Fruit fly (Drosophila melanogaster) whole organism, pupa: ENCODE results near the gene CG42340.
"Not testable (repeated sequence)": the region's sequence is repeated elsewhere in the genome, so short reads cannot be mapped to it uniquely, and the experiment has no call there.

Experiments used
- CG10348 ChIP-seq: fragments of 200-800 bp; sonication (Bioruptor generic); IDR thresholded peaks from 2 replicates; pipeline ENCODE4 v1.3.6; 2022; ENCODE audit warnings: missing biosample characterization, missing genetic modification characterization
- CG12605 ChIP-seq: fragments of 200-800 bp; sonication (Bioruptor generic); IDR thresholded peaks from 2 replicates; pipeline ENCODE4 v1.3.6; 2022; ENCODE audit warnings: missing biosample characterization, missing genetic modification characterization
- CG13204 ChIP-seq: fragments of 200-800 bp; sonication (Bioruptor generic); optimal IDR thresholded peaks from 2 replicates; lab custom pipeline; 2018; ENCODE audit warnings: missing biosample characterization, mild to moderate bottlenecking, missing genetic modification characterization, moderate library complexity
- CG14655 ChIP-seq: fragments of 200-800 bp; sonication (Bioruptor generic); optimal IDR thresholded peaks from 3 replicates; lab custom pipeline; 2017; ENCODE audit warnings: mild to moderate bottlenecking, missing biosample characterization, missing genetic modification reagents, missing genetic modification characterization
- CG15710 ChIP-seq: fragments of 200-800 bp; sonication (Bioruptor generic); optimal IDR thresholded peaks from 2 replicates; lab custom pipeline; 2018; ENCODE audit warnings: missing biosample characterization, mild to moderate bottlenecking, missing genetic modification characterization, moderate library complexity
- CG17806 ChIP-seq: fragments of 200-800 bp; sonication (Bioruptor generic); optimal IDR thresholded peaks from 2 replicates; lab custom pipeline; 2018; ENCODE audit warnings: missing biosample characterization, mild to moderate bottlenecking, missing genetic modification characterization, moderate library complexity
- CG32121 ChIP-seq: fragments of 200-800 bp; sonication (Bioruptor generic); IDR thresholded peaks from 2 replicates; pipeline ENCODE4 v1.3.6; 2022; ENCODE audit warnings: missing biosample characterization, missing genetic modification characterization
- CG34367 ChIP-seq: fragments of 200-800 bp; sonication (Bioruptor generic); optimal IDR thresholded peaks from 2 replicates; lab custom pipeline; 2018; ENCODE audit warnings: missing biosample characterization, mild to moderate bottlenecking, missing genetic modification characterization
- CG4496 ChIP-seq: fragments of 200-800 bp; sonication (Bioruptor generic); IDR thresholded peaks from 3 replicates; pipeline ENCODE4 v1.3.6; 2022; ENCODE audit warnings: missing biosample characterization, missing genetic modification characterization
- CG8159 ChIP-seq: fragments of 200-800 bp; sonication (Bioruptor generic); optimal IDR thresholded peaks from 3 replicates; lab custom pipeline; 2018; ENCODE audit warnings: missing biosample characterization, mild to moderate bottlenecking, missing genetic modification characterization, moderate library complexity
- CG8301 ChIP-seq: fragments of 200-800 bp; sonication (Bioruptor generic); optimal IDR thresholded peaks from 2 replicates; lab custom pipeline; 2018; ENCODE audit warnings: missing biosample characterization, mild to moderate bottlenecking, missing genetic modification characterization
- CG9948 ChIP-seq: fragments of 200-800 bp; sonication (Bioruptor generic); optimal IDR thresholded peaks from 2 replicates; lab custom pipeline; 2018; ENCODE audit warnings: missing biosample characterization, mild to moderate bottlenecking, missing genetic modification characterization, moderate library complexity
- D1 ChIP-seq: fragments of 200-800 bp; sonication (Bioruptor generic); optimal IDR thresholded peaks from 2 replicates; lab custom pipeline; 2018; ENCODE audit warnings: missing biosample characterization, mild to moderate bottlenecking, missing genetic modification characterization, moderate library complexity
- EcR ChIP-seq: fragments of 200-800 bp; sonication (Bioruptor generic); optimal IDR thresholded peaks from 3 replicates; lab custom pipeline; 2019; ENCODE audit warnings: missing biosample characterization, missing genetic modification characterization, mild to moderate bottlenecking, moderate library complexity, missing genetic modification reagents
- Ets98B ChIP-seq: fragments of 200-800 bp; sonication (Bioruptor generic); IDR thresholded peaks from 2 replicates; pipeline ENCODE4 v1.3.6; 2022; ENCODE audit warnings: missing biosample characterization, missing genetic modification characterization
- Pif1A ChIP-seq: fragments of 200-800 bp; sonication (Bioruptor generic); optimal IDR thresholded peaks from 3 replicates; lab custom pipeline; 2016; ENCODE audit warnings: missing biosample characterization, missing genetic modification characterization
- Pif1B ChIP-seq: fragments of 200-800 bp; sonication (Bioruptor generic); optimal IDR thresholded peaks from 3 replicates; lab custom pipeline; 2016; ENCODE audit warnings: missing biosample characterization, missing genetic modification characterization
- Snoo ChIP-seq: fragments of 200-800 bp; sonication (Bioruptor generic); optimal IDR thresholded peaks from 3 replicates; lab custom pipeline; 2017; ENCODE audit warnings: missing biosample characterization, mild to moderate bottlenecking, missing genetic modification characterization, inconsistent platforms
- fd96Ca ChIP-seq: fragments of 200-800 bp; sonication (Bioruptor generic); IDR thresholded peaks from 3 replicates; pipeline ENCODE4 v1.3.6; 2022; ENCODE audit warnings: missing biosample characterization, missing genetic modification characterization
- gl ChIP-seq: fragments of 200-800 bp; sonication (Bioruptor generic); optimal IDR thresholded peaks from 2 replicates; lab custom pipeline; 2018; ENCODE audit warnings: missing biosample characterization, mild to moderate bottlenecking, missing genetic modification characterization
- rn ChIP-seq: fragments of 200-800 bp; sonication (Bioruptor generic); IDR thresholded peaks from 2 replicates; pipeline ENCODE4 v1.3.6; 2022; ENCODE audit warnings: missing biosample characterization, missing genetic modification characterization

Gene CG42340

dm6 chrX:6528508-6528998 is 4.4 kb upstream of the CG42340 start, which contains the start of gene Agxt:
Gene Agxt, plus strand, starts transcription at chrX:6528948.
- TF ChIP-seq gl (tag; lab: Kevin White, UChicago): no peak
- TF ChIP-seq Snoo (tag; lab: Kevin White, UChicago): peak; percentile 2
- TF ChIP-seq CG9948 (tag; lab: Kevin White, UChicago): peak; percentile 42
- peak; percentile 41; the same call in 1 of the 2 replicates for TF ChIP-seq CG32121
- peak; percentile 65 for TF ChIP-seq CG8159 (tag; lab: Kevin White, UChicago)
- TF ChIP-seq CG17806 (tag; lab: Kevin White, UChicago): peak; percentile 51
- no peak for TF ChIP-seq CG14655
- TF ChIP-seq Pif1B (GFP tag; lab: Kevin White, UChicago): peak; percentile 46
- TF ChIP-seq Pif1A (GFP tag; lab: Kevin White, UChicago): no peak
- TF ChIP-seq fd96Ca (GFP tag; lab: Robert Waterston, UW): peak; percentile 37; the same call in 2 of the 3 replicates
- TF ChIP-seq D1: no peak
- TF ChIP-seq rn: no peak
- no peak for TF ChIP-seq CG10348
- peak; percentile 30; the same call in 1 of the 2 replicates for TF ChIP-seq Ets98B (GFP tag; lab: Robert Waterston, UW)
- no peak for TF ChIP-seq CG13204 (GFP tag; lab: Kevin White, UChicago)
- TF ChIP-seq CG8301 (tag; lab: Kevin White, UChicago): peak; percentile 38
- TF ChIP-seq CG34367 (tag; lab: Kevin White, UChicago): peak; percentile 53
- TF ChIP-seq CG15710 (tag; lab: Kevin White, UChicago): peak; percentile 54
- TF ChIP-seq CG4496 (GFP tag; lab: Robert Waterston, UW): peak; percentile 64; the same call in 2 of the 3 replicates
- TF ChIP-seq EcR (GFP tag; lab: Kevin White, UChicago): peak; percentile 11
- 0 out of 2 replicates have a peak, but pooled peaks have one; percentile 10 for TF ChIP-seq CG12605 (GFP tag; lab: Robert Waterston, UW)

- no peak for TF ChIP-seq CG10348
- no peak for TF ChIP-seq CG8301 (tag; lab: Kevin White, UChicago)
- no peak for TF ChIP-seq Ets98B (GFP tag; lab: Robert Waterston, UW)
Measured at dm6 chrX:6527680-6528079, 3.6 kb upstream of the CG42340 start, which contains the start of gene CG3342. Gene CG3342, minus strand, starts transcription at chrX:6527888.

- TF ChIP-seq CG32121 (no peak), CG17806 (tag; lab: Kevin White, UChicago) (no peak), fd96Ca (GFP tag; lab: Robert Waterston, UW) (no peak), Pif1A (GFP tag; lab: Kevin White, UChicago) (no peak), D1 (no peak)
Measured at dm6 chrX:6513193-6513592, 10.9 kb downstream of the CG42340 start.

- not testable (repeated sequence) for TF ChIP-seq CG17806 (tag; lab: Kevin White, UChicago); Pif1A (GFP tag; lab: Kevin White, UChicago); CG34367 (tag; lab: Kevin White, UChicago)
Measured at dm6 chrX:6478749-6479148, 45.4 kb downstream of the CG42340 start, which contains the start of gene CG33665. Gene CG33665, minus strand, starts transcription at chrX:6478849.

- TF ChIP-seq gl (tag; lab: Kevin White, UChicago); Snoo (tag; lab: Kevin White, UChicago); CG10348: not testable (repeated sequence)
Measured at dm6 chrX:6476867-6477266, 47.3 kb downstream of the CG42340 start, which contains the start of gene CG33666. Gene CG33666, minus strand, starts transcription at chrX:6476967.

dm6 chrX:6472278-6472677 is 51.8 kb downstream of the CG42340 start, which contains the start of gene CG33667:
Gene CG33667, minus strand, starts transcription at chrX:6472378.
- TF ChIP-seq Snoo (tag; lab: Kevin White, UChicago); CG34367 (tag; lab: Kevin White, UChicago); D1: not testable (repeated sequence)

dm6 chrX:6457888-6458287 is 66.2 kb downstream of the CG42340 start:
- TF ChIP-seq CG12605 (GFP tag; lab: Robert Waterston, UW) (no peak), Pif1A (GFP tag; lab: Kevin White, UChicago) (no peak), Snoo (tag; lab: Kevin White, UChicago) (no peak), rn (no peak), fd96Ca (GFP tag; lab: Robert Waterston, UW) (no peak), CG15710 (tag; lab: Kevin White, UChicago) (no peak), CG10348 (no peak), gl (tag; lab: Kevin White, UChicago) (no peak), CG8159 (tag; lab: Kevin White, UChicago) (no peak), EcR (GFP tag; lab: Kevin White, UChicago) (no peak), D1 (no peak)
